Worm (Caenorhabditis elegans) whole organism, L3 larva: ENCODE data around the gene T07H8.11.

ENCODE experiments used
- jun-1 ChIP-seq: fragments of 150-350 bp; optimal IDR thresholded peaks from 2 replicates; lab custom pipeline; 2014; ENCODE audit warnings: missing biosample characterization, missing genetic modification reagents, missing genetic modification characterization
- nhr-237 ChIP-seq: fragments of 150-350 bp; optimal IDR thresholded peaks from 2 replicates; lab custom pipeline; 2014; ENCODE audit warnings: missing biosample characterization, missing genetic modification characterization
- nhr-25 ChIP-seq: sonication (generic microtip); optimal IDR thresholded peaks from 2 replicates; lab custom pipeline; 2017; ENCODE audit warnings: missing biosample characterization, missing genetic modification characterization
- nhr-28 ChIP-seq: fragments of 150-350 bp; optimal IDR thresholded peaks from 2 replicates; lab custom pipeline; 2014; ENCODE audit warnings: missing biosample characterization, missing genetic modification characterization
- nhr-76 ChIP-seq: fragments of 150-350 bp; sonication (generic microtip); optimal IDR thresholded peaks from 5 replicates; lab custom pipeline; 2014; ENCODE audit warnings: missing biosample characterization, missing genetic modification characterization
- zag-1 ChIP-seq: fragments of 150-350 bp; optimal IDR thresholded peaks from 2 replicates; lab custom pipeline; 2014; ENCODE audit warnings: missing biosample characterization, missing genetic modification characterization

ce11 chrV:6953797-6954196 lies 2.6 kb upstream of the T07H8.11 start, which contains the start of gene srg-31:
- no peak for TF ChIP-seq nhr-76 (tag; lab: Kevin White, UChicago)
- TF ChIP-seq nhr-237 (tag; lab: Kevin White, UChicago): no peak
- no peak for TF ChIP-seq nhr-28
- no peak for TF ChIP-seq jun-1
- TF ChIP-seq nhr-25 (tag; lab: Kevin White, UChicago): no peak
- TF ChIP-seq zag-1: no peak
